Worm (Caenorhabditis elegans) whole organism, young adult: Measurements from ENCODE around the gene C29F3.7.
A peak's percentile ranks its signal among the peaks of the same experiment; 100 is the strongest.

Experiments
- B0019.2 ChIP-seq: fragments of 200-800 bp; sonication (Bioruptor generic); conservative IDR thresholded peaks from 2 replicates; pipeline ENCODE4 v1.3.6; 2022; ENCODE audit warnings: missing genetic modification reagents, missing genetic modification characterization, missing compliant biosample characterization
- F10E7.11 ChIP-seq: sonication (generic microtip); optimal IDR thresholded peaks from 2 replicates; lab custom pipeline; 2017; ENCODE audit warnings: mild to moderate bottlenecking, missing genetic modification characterization, moderate library complexity, missing compliant biosample characterization
- F22D6.2 ChIP-seq: sonication (generic microtip); optimal IDR thresholded peaks from 2 replicates; lab custom pipeline; 2016; ENCODE audit warnings: mild to moderate bottlenecking, missing genetic modification characterization, missing compliant biosample characterization
- F33H1.4 ChIP-seq: fragments of 200-800 bp; sonication (Bioruptor generic); IDR thresholded peaks from 2 replicates; pipeline ENCODE4 v1.3.6; 2022; ENCODE audit warnings: missing genetic modification reagents, missing genetic modification characterization, missing compliant biosample characterization
- F37B4.10 ChIP-seq: fragments of 200-800 bp; sonication (Bioruptor generic); IDR thresholded peaks from 2 replicates; pipeline ENCODE4 v1.3.6; 2022; ENCODE audit warnings: missing genetic modification characterization, missing compliant biosample characterization
- K11D2.4 ChIP-seq: fragments of 200-800 bp; sonication (Bioruptor generic); IDR thresholded peaks from 2 replicates; pipeline ENCODE4 v1.3.6; 2022; ENCODE audit warnings: missing genetic modification reagents, missing genetic modification characterization, missing compliant biosample characterization
- K12H6.12 ChIP-seq: fragments of 200-800 bp; sonication (Bioruptor generic); optimal IDR thresholded peaks from 2 replicates; lab custom pipeline; 2018; ENCODE audit warnings: mild to moderate bottlenecking, missing genetic modification characterization, missing compliant biosample characterization
- Y56A3A.18 ChIP-seq: fragments of 200-800 bp; sonication (Bioruptor generic); IDR thresholded peaks from 2 replicates; pipeline ENCODE4 v1.3.6; 2022; ENCODE audit warnings: missing genetic modification reagents, missing genetic modification characterization, missing compliant biosample characterization
- Y95B8A.8 ChIP-seq: fragments of 200-800 bp; sonication (Bioruptor generic); IDR thresholded peaks from 2 replicates; pipeline ENCODE4 v1.3.6; 2022; ENCODE audit warnings: missing genetic modification reagents, missing genetic modification characterization, missing compliant biosample characterization
- ama-1 ChIP-seq, 3 experiments: fragments of 150-350 bp in 1 of 3; sonication (generic microtip) in 2 of 3; optimal IDR thresholded peaks; 2 replicates each; lab custom pipeline; 2014 to 2018; ENCODE audit warnings: missing biosample characterization in 2 of 3, missing genetic modification characterization in 2 of 3, missing genetic modification reagents in 2 of 3
- aptf-3 ChIP-seq: fragments of 200-800 bp; sonication (Bioruptor generic); IDR thresholded peaks from 2 replicates; pipeline ENCODE4 v1.3.6; 2022; ENCODE audit warnings: missing genetic modification characterization, missing compliant biosample characterization
- attf-6 ChIP-seq: fragments of 200-800 bp; sonication (Bioruptor generic); IDR thresholded peaks from 2 replicates; pipeline ENCODE4 v1.3.6; 2022; ENCODE audit warnings: missing genetic modification reagents, missing genetic modification characterization, missing compliant biosample characterization
- bed-1 ChIP-seq: fragments of 200-800 bp; sonication (Bioruptor generic); IDR thresholded peaks from 2 replicates; pipeline ENCODE4 v1.3.6; 2022; ENCODE audit warnings: missing genetic modification reagents, missing genetic modification characterization, missing compliant biosample characterization
- cebp-2 ChIP-seq: fragments of 200-800 bp; sonication (Bioruptor generic); IDR thresholded peaks from 2 replicates; pipeline ENCODE4 v1.3.6; 2022; ENCODE audit warnings: missing genetic modification characterization, missing compliant biosample characterization
- ceh-40 ChIP-seq: fragments of 200-800 bp; sonication (Bioruptor generic); IDR thresholded peaks from 2 replicates; pipeline ENCODE4 v1.3.6; 2022; ENCODE audit warnings: missing genetic modification characterization, missing compliant biosample characterization
- ceh-79 ChIP-seq: sonication (generic microtip); optimal IDR thresholded peaks from 2 replicates; lab custom pipeline; 2017; ENCODE audit warnings: mild to moderate bottlenecking, missing genetic modification characterization, missing compliant biosample characterization
- dox-1 ChIP-seq: fragments of 200-800 bp; sonication (Bioruptor generic); IDR thresholded peaks from 2 replicates; pipeline ENCODE4 v1.3.6; 2022; ENCODE audit warnings: missing genetic modification reagents, missing genetic modification characterization, missing compliant biosample characterization
- egl-18 ChIP-seq: fragments of 200-800 bp; sonication (Bioruptor generic); IDR thresholded peaks from 2 replicates; pipeline ENCODE4 v1.3.6; 2022; ENCODE audit warnings: missing genetic modification reagents, missing genetic modification characterization, missing compliant biosample characterization
- egl-44 ChIP-seq: fragments of 200-800 bp; sonication (Bioruptor generic); IDR thresholded peaks from 2 replicates; pipeline ENCODE4 v1.3.6; 2022; ENCODE audit warnings: missing genetic modification reagents, missing genetic modification characterization, missing compliant biosample characterization
- ekl-4 ChIP-seq: fragments of 200-800 bp; sonication (Bioruptor generic); IDR thresholded peaks from 2 replicates; pipeline ENCODE4 v1.3.6; 2022; ENCODE audit warnings: missing genetic modification reagents, missing genetic modification characterization, missing compliant biosample characterization
- gei-17 ChIP-seq: fragments of 200-800 bp; sonication (Bioruptor generic); optimal IDR thresholded peaks from 2 replicates; lab custom pipeline; 2018; ENCODE audit warnings: mild to moderate bottlenecking, missing genetic modification characterization, missing compliant biosample characterization
- him-1 ChIP-seq: sonication (generic microtip); optimal IDR thresholded peaks from 2 replicates; lab custom pipeline; 2016; ENCODE audit warnings: missing genotype, missing genetic modification reagents, missing genetic modification characterization, missing compliant biosample characterization
- hlh-12 ChIP-seq: sonication (generic microtip); optimal IDR thresholded peaks from 2 replicates; lab custom pipeline; 2016; ENCODE audit warnings: missing genetic modification characterization, missing compliant biosample characterization
- hsf-1 ChIP-seq: fragments of 200-800 bp; sonication (Bioruptor generic); IDR thresholded peaks from 2 replicates; pipeline ENCODE4 v1.3.6; 2022; ENCODE audit warnings: missing genetic modification reagents, missing genetic modification characterization, missing compliant biosample characterization
- lin-35 ChIP-seq, 3 experiments: fragments of 150-350 bp in 2 of 3; sonication (generic microtip) in 1 of 3; optimal IDR thresholded peaks; 2 replicates each; lab custom pipeline; 2014 to 2018; ENCODE audit warnings: missing biosample characterization in 3 of 3, missing genetic modification characterization in 3 of 3, missing genetic modification reagents in 3 of 3
- lin-54 ChIP-seq: fragments of 200-800 bp; sonication (Bioruptor generic); optimal IDR thresholded peaks from 2 replicates; lab custom pipeline; 2018; ENCODE audit warnings: mild to moderate bottlenecking, missing genetic modification characterization, missing compliant biosample characterization
- lsl-1 ChIP-seq: fragments of 200-800 bp; sonication (Bioruptor generic); optimal IDR thresholded peaks from 2 replicates; lab custom pipeline; 2018; ENCODE audit warnings: mild to moderate bottlenecking, missing genetic modification characterization, moderate library complexity, missing compliant biosample characterization
- madf-10 ChIP-seq: sonication (generic microtip); optimal IDR thresholded peaks from 2 replicates; lab custom pipeline; 2016; ENCODE audit warnings: mild to moderate bottlenecking, missing genetic modification characterization, missing compliant biosample characterization
- madf-3 ChIP-seq: fragments of 200-800 bp; sonication (Bioruptor generic); IDR thresholded peaks from 2 replicates; pipeline ENCODE4 v1.3.6; 2022; ENCODE audit warnings: missing genetic modification reagents, missing genetic modification characterization, missing compliant biosample characterization
- madf-6 ChIP-seq: fragments of 200-800 bp; sonication (Bioruptor generic); IDR thresholded peaks from 2 replicates; pipeline ENCODE4 v1.3.6; 2022; ENCODE audit warnings: missing genetic modification reagents, missing genetic modification characterization, missing compliant biosample characterization
- mel-28 ChIP-seq: sonication (generic microtip); optimal IDR thresholded peaks from 2 replicates; lab custom pipeline; 2016; ENCODE audit warnings: borderline replicate concordance, mild to moderate bottlenecking, missing genetic modification characterization, missing compliant biosample characterization
- nhr-120 ChIP-seq: fragments of 200-800 bp; sonication (Bioruptor generic); IDR thresholded peaks from 2 replicates; pipeline ENCODE4 v1.3.6; 2022; ENCODE audit warnings: missing genetic modification characterization, missing compliant biosample characterization
- nhr-90 ChIP-seq: sonication (generic microtip); optimal IDR thresholded peaks from 2 replicates; lab custom pipeline; 2016; ENCODE audit warnings: missing genotype, mild to moderate bottlenecking, missing genetic modification characterization, missing compliant biosample characterization
- pbrm-1 ChIP-seq: fragments of 200-800 bp; sonication (Bioruptor generic); IDR thresholded peaks from 2 replicates; pipeline ENCODE4 v1.3.6; 2022; ENCODE audit warnings: missing genetic modification reagents, missing genetic modification characterization, missing compliant biosample characterization
- pha-4 ChIP-seq: fragments of 150-350 bp; sonication (generic microtip); optimal IDR thresholded peaks from 2 replicates; lab custom pipeline; 2014; ENCODE audit warnings: missing biosample characterization, missing genetic modification reagents, missing genetic modification characterization
- snpc-1.3 ChIP-seq: sonication (generic microtip); optimal IDR thresholded peaks from 2 replicates; lab custom pipeline; 2017; ENCODE audit warnings: missing genetic modification characterization, mild to moderate bottlenecking, missing compliant biosample characterization, antibody characterized with exemption, moderate library complexity, missing genotype, missing genetic modification reagents; ENCODE audit not compliant: insufficient read depth
- snpc-3.4 ChIP-seq: sonication (generic microtip); optimal IDR thresholded peaks from 2 replicates; lab custom pipeline; 2017; ENCODE audit warnings: missing genetic modification characterization, mild to moderate bottlenecking, missing compliant biosample characterization, antibody characterized with exemption, moderate library complexity, missing genotype, missing genetic modification reagents
- sptf-2 ChIP-seq: fragments of 200-800 bp; sonication (Bioruptor generic); optimal IDR thresholded peaks from 2 replicates; lab custom pipeline; 2018; ENCODE audit warnings: mild to moderate bottlenecking, missing genetic modification characterization, missing compliant biosample characterization
- tbp1 ChIP-seq: fragments of 200-800 bp; sonication (Bioruptor generic); optimal IDR thresholded peaks from 2 replicates; lab custom pipeline; 2018; ENCODE audit warnings: mild to moderate bottlenecking, missing genetic modification characterization, missing compliant biosample characterization
- tlf-1 ChIP-seq: fragments of 200-800 bp; sonication (Bioruptor generic); optimal IDR thresholded peaks from 2 replicates; lab custom pipeline; 2018; ENCODE audit warnings: mild to moderate bottlenecking, missing genetic modification characterization, missing compliant biosample characterization
- xnd-1 ChIP-seq: sonication (generic microtip); optimal IDR thresholded peaks from 2 replicates; lab custom pipeline; 2016; ENCODE audit warnings: missing genotype, missing genetic modification reagents, missing genetic modification characterization, missing compliant biosample characterization
- ztf-3 ChIP-seq: fragments of 200-800 bp; sonication (Bioruptor generic); optimal IDR thresholded peaks from 2 replicates; lab custom pipeline; 2018; ENCODE audit warnings: mild to moderate bottlenecking, missing genetic modification characterization, missing compliant biosample characterization

Gene C29F3.7

ce11 chrV:15397139-15397538, 42.4 kb downstream of the C29F3.7 start (continued):
- TF ChIP-seq F10E7.11 (tag; lab: Kevin White, UChicago) (peak; percentile 17), tbp1 (peak; percentile 48), sptf-2 (GFP tag; lab: Kevin White, UChicago) (no peak), pbrm-1 (GFP tag; lab: Robert Waterston, UW) (peak; percentile 25; the same call in 1 of the 2 replicates), xnd-1 (tag; lab: Kevin White, UChicago) (peak; percentile 51), tlf-1 (GFP tag; lab: Kevin White, UChicago) (peak; percentile 63), ekl-4 (GFP tag; lab: Robert Waterston, UW) (peak; percentile 67), nhr-120 (no peak), madf-6 (peak; percentile 73), K12H6.12 (no peak), nhr-90 (tag; lab: Kevin White, UChicago) (no peak), F22D6.2 (tag; lab: Kevin White, UChicago) (no peak), ama-1 (optimal IDR thresholded peaks at IDR 0.05; lab: Kevin White, UChicago) (no peak), ama-1 (GFP tag; optimal IDR thresholded peaks at IDR 0.05; lab: Kevin White, UChicago) (peak in 1 of 2 experiments; percentile 28), hsf-1 (GFP tag; lab: Robert Waterston, UW) (peak; percentile 83), snpc-1.3 (tag; lab: Kevin White, UChicago) (no peak), ceh-40 (no peak), aptf-3 (no peak), attf-6 (GFP tag; lab: Robert Waterston, UW) (peak; percentile 76), ceh-79 (no peak), Y56A3A.18 (GFP tag; lab: Robert Waterston, UW) (no peak), him-1 (peak; percentile 37), snpc-3.4 (peak; percentile 13), madf-3 (0 out of 2 replicates have a peak, but pooled peaks have one; percentile 16), lin-35 (GFP tag; optimal IDR thresholded peaks at IDR 0.05; lab: Kevin White, UChicago) (peak in 1 of 3 experiments; percentile 2), F37B4.10 (no peak), gei-17 (GFP tag; lab: Kevin White, UChicago) (no peak), Y95B8A.8 (peak; percentile 56; the same call in 1 of the 2 replicates), pha-4 (tag; lab: Kevin White, UChicago) (no peak), mel-28 (tag; lab: Kevin White, UChicago) (no peak), egl-44 (GFP tag; lab: Robert Waterston, UW) (no peak), egl-18 (GFP tag; lab: Robert Waterston, UW) (0 out of 2 replicates have a peak, but pooled peaks have one; percentile 40), lsl-1 (GFP tag; lab: Kevin White, UChicago) (peak; percentile 37), cebp-2 (GFP tag; lab: Robert Waterston, UW) (no peak), hlh-12 (tag; lab: Kevin White, UChicago) (no peak), madf-10 (no peak), bed-1 (GFP tag; lab: Robert Waterston, UW) (no peak), lin-54 (GFP tag; lab: Kevin White, UChicago) (no peak), B0019.2 (no peak)
- TF ChIP-seq, all 124 proteins: peak for 30

ce11 chrV:15398728-15399127, 44.0 kb downstream of the C29F3.7 start, which contains the start of gene fbxa-199:
fbxa-199 (minus strand) TSS chrV:15398828.
- TF ChIP-seq K11D2.4 (no peak), dox-1 (GFP tag; lab: Robert Waterston, UW) (no peak), F33H1.4 (no peak), F10E7.11 (tag; lab: Kevin White, UChicago) (no peak), xnd-1 (tag; lab: Kevin White, UChicago) (no peak), ztf-3 (GFP tag; lab: Kevin White, UChicago) (no peak)
